Worm (Caenorhabditis elegans): Measurements from ENCODE around the gene C03B1.3.
A peak's percentile ranks its signal among the peaks of the same experiment; 100 is the strongest.

The C03B1.3 gene

ce11 chrX:6391491-6391890 is 25.7 kb downstream of the C03B1.3 start, which contains the start of gene igcm-2:
Gene igcm-2, minus strand, starts transcription at chrX:6391591.
- no peak for TF ChIP-seq lin-13 (GFP tag; optimal IDR thresholded peaks at IDR 0.05)
- no peak for TF ChIP-seq mbf-1 (tag; optimal IDR thresholded peaks at IDR 0.05)
- no peak for TF ChIP-seq ztf-11 (tag; optimal IDR thresholded peaks at IDR 0.05)
- no peak for TF ChIP-seq blmp-1 (tag; optimal IDR thresholded peaks at IDR 0.05; ENCODE audit: insufficient read depth)
- no peak for TF ChIP-seq nhr-129 (tag; optimal IDR thresholded peaks at IDR 0.05)
- TF ChIP-seq Y55F3AM.14 (GFP tag; optimal IDR thresholded peaks at IDR 0.05) = no peak
- TF ChIP-seq crh-2 (tag; optimal IDR thresholded peaks at IDR 0.05) = no peak
- TF ChIP-seq nhr-23 (tag; optimal IDR thresholded peaks at IDR 0.05) = no peak
- no peak for TF ChIP-seq fos-1 (tag; optimal IDR thresholded peaks at IDR 0.05)
- no peak for TF ChIP-seq mab-5 (tag; optimal IDR thresholded peaks at IDR 0.05)
- no peak for TF ChIP-seq unc-55 (GFP tag; optimal IDR thresholded peaks at IDR 0.05)
- no peak for TF ChIP-seq snpc-4 (tag; optimal IDR thresholded peaks at IDR 0.05)
- no peak for TF ChIP-seq nhr-10 (tag; optimal IDR thresholded peaks at IDR 0.05)
- no peak for TF ChIP-seq lin-39 (tag; optimal IDR thresholded peaks at IDR 0.05)

- TF ChIP-seq C34F6.9 (tag; optimal IDR thresholded peaks at IDR 0.05) (peak; percentile 8), F13H6.1 (tag; optimal IDR thresholded peaks at IDR 0.05) (peak; percentile 6), lsy-2 (tag; optimal IDR thresholded peaks at IDR 0.05) (peak in 1 of 2 experiments; percentile 5), R02D3.7 (tag; optimal IDR thresholded peaks at IDR 0.05) (no peak)
These were observed 33.6 kb downstream of the C03B1.3 start for ce11 chrX:6399450-6399849.

ce11 chrX:6403122-6403521 is 37.3 kb downstream of the C03B1.3 start, which contains the start of gene glt-4:
Gene glt-4, plus strand, starts transcription at chrX:6403422.
- TF ChIP-seq zag-1 (tag; optimal IDR thresholded peaks at IDR 0.05) (no peak), elt-1 (tag; optimal IDR thresholded peaks at IDR 0.05) (no peak), egl-27 (tag; optimal IDR thresholded peaks at IDR 0.05) (no peak), ceh-16 (tag; optimal IDR thresholded peaks at IDR 0.05) (no peak), nhr-11 (tag; optimal IDR thresholded peaks at IDR 0.05) (no peak), sma-3 (GFP tag; optimal IDR thresholded peaks at IDR 0.05) (no peak), aly-2 (tag; optimal IDR thresholded peaks at IDR 0.05) (no peak), nhr-23 (tag; optimal IDR thresholded peaks at IDR 0.05) (no peak), nhr-237 (tag; optimal IDR thresholded peaks at IDR 0.05) (no peak), alr-1 (tag; optimal IDR thresholded peaks at IDR 0.05) (no peak)

- TF ChIP-seq lin-39 (tag; optimal IDR thresholded peaks at IDR 0.05) (no peak), ztf-1 (GFP tag; conservative IDR thresholded peaks at IDR 0.05) (no peak), ceh-16 (tag; optimal IDR thresholded peaks at IDR 0.05) (no peak), zag-1 (tag; optimal IDR thresholded peaks at IDR 0.05) (no peak), sem-4 (tag; optimal IDR thresholded peaks at IDR 0.05) (no peak), dmd-4 (tag; optimal IDR thresholded peaks at IDR 0.05) (no peak), gmeb-1 (tag; optimal IDR thresholded peaks at IDR 0.05) (no peak), ztf-11 (tag; optimal IDR thresholded peaks at IDR 0.05) (no peak), R02D3.7 (tag; optimal IDR thresholded peaks at IDR 0.05) (no peak), ama-1 (optimal IDR thresholded peaks at IDR 0.05) (no peak), nhr-23 (tag; optimal IDR thresholded peaks at IDR 0.05) (no peak), unc-55 (GFP tag; optimal IDR thresholded peaks at IDR 0.05) (no peak), ceh-82 (tag; optimal IDR thresholded peaks at IDR 0.05) (no peak), elt-1 (tag; optimal IDR thresholded peaks at IDR 0.05) (no peak), nhr-77 (tag; optimal IDR thresholded peaks at IDR 0.05) (no peak), lin-11 (tag; optimal IDR thresholded peaks at IDR 0.05) (no peak)
These were observed 40.1 kb downstream of the C03B1.3 start for ce11 chrX:6405905-6406304.

- TF ChIP-seq ztf-4 (tag; optimal IDR thresholded peaks at IDR 0.05) (no peak), dmd-4 (tag; optimal IDR thresholded peaks at IDR 0.05) (no peak), mab-5 (tag; optimal IDR thresholded peaks at IDR 0.05) (no peak), snpc-4 (tag; optimal IDR thresholded peaks at IDR 0.05) (no peak), lin-13 (GFP tag; optimal IDR thresholded peaks at IDR 0.05) (no peak), unc-39 (tag; optimal IDR thresholded peaks at IDR 0.05) (no peak)
These were observed 42.0 kb downstream of the C03B1.3 start for ce11 chrX:6407805-6408204.
